Worm (Caenorhabditis elegans): ENCODE data around the gene Y6D1A.2.

Gene Y6D1A.2

ce11 chrII:11777893-11778480 is 41.7 kb downstream of the Y6D1A.2 start, which contains the start of the genes patr-1 and dna-2 (continued):
- TF ChIP-seq snpc-4 (GFP tag; optimal IDR thresholded peaks at IDR 0.05) (no peak), snpc-4 (tag; optimal IDR thresholded peaks at IDR 0.05) (peak in 3 of 4 experiments; percentile 7 to 63 (median 44)), dpl-1 (GFP tag; optimal IDR thresholded peaks at IDR 0.05) (peak; percentile 53), mcd-1 (GFP tag; IDR thresholded peaks at IDR 0.05) (peak; percentile 61), hmg-20 (GFP tag; IDR thresholded peaks at IDR 0.05) (no peak), ceh-91 (GFP tag; IDR thresholded peaks at IDR 0.05) (peak; percentile 69), C06A6.2 (GFP tag; conservative IDR thresholded peaks at IDR 0.05) (no peak), K11D2.4 (GFP tag; IDR thresholded peaks at IDR 0.05) (no peak), F33H1.4 (GFP tag; IDR thresholded peaks at IDR 0.05) (peak; percentile 82), ztf-18 (tag; optimal IDR thresholded peaks at IDR 0.05) (peak; percentile 16), attf-5 (GFP tag; optimal IDR thresholded peaks at IDR 0.05) (peak; percentile 70), snpc-1.3 (tag; optimal IDR thresholded peaks at IDR 0.05; ENCODE audit: insufficient read depth) (no peak), hmg-1.2 (GFP tag; IDR thresholded peaks at IDR 0.05) (peak; percentile 95), lin-35 (GFP tag; optimal IDR thresholded peaks at IDR 0.05) (peak in 1 of 3 experiments; percentile 50), madf-10 (tag; optimal IDR thresholded peaks at IDR 0.05) (no peak), Y53F4B.3 (GFP tag; IDR thresholded peaks at IDR 0.05) (no peak), ceh-27 (GFP tag; optimal IDR thresholded peaks at IDR 0.05) (peak; percentile 6), cebp-1 (GFP tag; IDR thresholded peaks at IDR 0.05) (no peak), cebp-1 (tag; optimal IDR thresholded peaks at IDR 0.05) (peak; percentile 63), lin-54 (GFP tag; optimal IDR thresholded peaks at IDR 0.05) (peak; percentile 57), madf-3 (GFP tag; IDR thresholded peaks at IDR 0.05) (0 out of 2 replicates have a peak, but pooled peaks have one; percentile 21), dox-1 (GFP tag; IDR thresholded peaks at IDR 0.05) (peak; percentile 80), ekl-4 (GFP tag; IDR thresholded peaks at IDR 0.05) (0 out of 2 replicates have a peak, but pooled peaks have one; percentile 8), nhr-80 (tag; optimal IDR thresholded peaks at IDR 0.05) (peak; percentile 24), lag-1 (GFP tag; IDR thresholded peaks at IDR 0.05) (no peak)

ce11 chrII:11774218-11774617 is 45.5 kb downstream of the Y6D1A.2 start, which contains the start of gene F44E5.1:
Gene F44E5.1, minus strand, starts transcription at chrII:11774559.
- TF ChIP-seq nfyb-1 (GFP tag; IDR thresholded peaks at IDR 0.05) (peak; percentile 69), lsl-1 (GFP tag; optimal IDR thresholded peaks at IDR 0.05) (peak; percentile 16), egrh-3 (GFP tag; IDR thresholded peaks at IDR 0.05) (no peak), K11D2.4 (GFP tag; IDR thresholded peaks at IDR 0.05) (no peak), ekl-4 (GFP tag; IDR thresholded peaks at IDR 0.05) (peak; percentile 22; the same call in 1 of the 2 replicates), ceh-79 (tag; optimal IDR thresholded peaks at IDR 0.05) (peak; percentile 4), madf-6 (GFP tag; IDR thresholded peaks at IDR 0.05) (peak; percentile 42), zim-3 (tag; optimal IDR thresholded peaks at IDR 0.05) (no peak), mcd-1 (GFP tag; IDR thresholded peaks at IDR 0.05) (peak; percentile 35; the same call in 1 of the 2 replicates), chd-7 (tag; optimal IDR thresholded peaks at IDR 0.05) (peak; percentile 68), F37B4.10 (GFP tag; IDR thresholded peaks at IDR 0.05) (no peak)

DNA sequence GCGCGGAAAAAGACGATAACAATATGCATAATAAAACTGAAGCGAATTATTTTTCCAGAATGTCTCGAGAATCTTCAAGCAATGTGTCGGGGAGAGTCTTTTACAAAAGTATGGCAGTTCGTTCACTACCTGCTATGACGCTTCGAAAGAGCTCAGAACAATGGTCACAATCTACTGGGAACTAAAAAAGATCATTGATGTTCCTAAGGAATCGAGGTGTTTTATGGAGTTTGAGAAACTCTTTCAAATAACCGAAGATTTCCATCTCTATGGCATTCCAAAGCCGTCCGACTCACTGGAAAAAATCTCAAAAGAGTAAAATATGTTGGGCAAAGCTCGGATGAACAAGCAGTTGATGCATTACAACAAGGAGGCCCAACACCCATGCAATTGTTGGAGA is 47.4 kb downstream of the Y6D1A.2 start, which contains the start of gene F44E5.15:
Gene F44E5.15, plus strand, starts transcription at position 301 of the 400 bp plus-strand sequence.
- TF ChIP-seq bed-2 (GFP tag; IDR thresholded peaks at IDR 0.05) (no peak), ceh-91 (GFP tag; IDR thresholded peaks at IDR 0.05) (no peak), madf-10 (tag; optimal IDR thresholded peaks at IDR 0.05) (no peak), ets-4 (GFP tag; optimal IDR thresholded peaks at IDR 0.05) (no peak), lag-1 (GFP tag; IDR thresholded peaks at IDR 0.05) (no peak), K11D2.4 (GFP tag; IDR thresholded peaks at IDR 0.05) (no peak), let-526 (GFP tag; IDR thresholded peaks at IDR 0.05) (no peak), nhr-90 (tag; optimal IDR thresholded peaks at IDR 0.05) (no peak), egrh-3 (GFP tag; IDR thresholded peaks at IDR 0.05) (no peak), nhr-120 (GFP tag; IDR thresholded peaks at IDR 0.05) (no peak), pbrm-1 (GFP tag; IDR thresholded peaks at IDR 0.05) (no peak), attf-5 (GFP tag; optimal IDR thresholded peaks at IDR 0.05) (no peak), aptf-3 (GFP tag; IDR thresholded peaks at IDR 0.05) (no peak), F57A8.1 (GFP tag; optimal IDR thresholded peaks at IDR 0.05) (no peak), Y79H2A.3 (GFP tag; conservative IDR thresholded peaks at IDR 0.05) (no peak), T26A5.8 (tag; optimal IDR thresholded peaks at IDR 0.05) (no peak), hrde-1 (tag; optimal IDR thresholded peaks at IDR 0.05; ENCODE audit: borderline replicate concordance) (no peak), F49E8.2 (tag; optimal IDR thresholded peaks at IDR 0.05; ENCODE audit: insufficient read depth) (no peak), B0336.3 (GFP tag; IDR thresholded peaks at IDR 0.05) (no peak)
